Fruit fly (Drosophila melanogaster) whole organism, pupa: ENCODE results near the gene CG43693.

Experiments
- CG14655 ChIP-seq: fragments of 200-800 bp; sonication (Bioruptor generic); optimal IDR thresholded peaks from 3 replicates; lab custom pipeline; 2017; ENCODE audit warnings: mild to moderate bottlenecking, missing biosample characterization, missing genetic modification reagents, missing genetic modification characterization
- CG8159 ChIP-seq: fragments of 200-800 bp; sonication (Bioruptor generic); optimal IDR thresholded peaks from 3 replicates; lab custom pipeline; 2018; ENCODE audit warnings: missing biosample characterization, mild to moderate bottlenecking, missing genetic modification characterization, moderate library complexity
- CG8301 ChIP-seq: fragments of 200-800 bp; sonication (Bioruptor generic); optimal IDR thresholded peaks from 2 replicates; lab custom pipeline; 2018; ENCODE audit warnings: missing biosample characterization, mild to moderate bottlenecking, missing genetic modification characterization
- Pif1A ChIP-seq: fragments of 200-800 bp; sonication (Bioruptor generic); optimal IDR thresholded peaks from 3 replicates; lab custom pipeline; 2016; ENCODE audit warnings: missing biosample characterization, missing genetic modification characterization
- rn ChIP-seq: fragments of 200-800 bp; sonication (Bioruptor generic); IDR thresholded peaks from 2 replicates; pipeline ENCODE4 v1.3.6; 2022; ENCODE audit warnings: missing biosample characterization, missing genetic modification characterization

DNA sequence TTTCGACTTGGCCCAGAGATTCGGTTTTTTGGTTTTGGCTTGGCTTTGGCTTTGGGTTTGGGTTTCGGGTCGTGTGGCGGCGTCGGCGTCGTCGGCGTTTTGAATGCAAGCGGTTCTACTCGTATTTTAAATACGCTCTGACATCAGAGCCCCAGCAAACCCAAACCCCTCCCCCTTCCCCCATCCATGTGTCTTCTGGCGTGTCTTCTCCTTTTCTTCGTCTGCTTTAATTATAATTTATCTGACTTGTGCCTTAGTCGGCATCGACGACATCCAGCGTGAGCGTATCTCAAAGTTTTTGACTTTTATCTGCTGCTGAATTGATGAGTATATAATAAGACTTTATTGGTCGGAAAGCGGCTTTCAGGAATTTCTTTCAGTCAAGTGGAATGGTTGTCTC lies 49.5 kb downstream of the CG43693 start:
- no peak for TF ChIP-seq rn (GFP tag; lab: Robert Waterston, UW)
- TF ChIP-seq Pif1A = no peak
- no peak for TF ChIP-seq CG14655
- TF ChIP-seq CG8301 (tag; lab: Kevin White, UChicago) = no peak
- TF ChIP-seq CG8159 (tag; lab: Kevin White, UChicago) = no peak
